Worm (Caenorhabditis elegans) whole organism, L4 larva: Measurements from ENCODE around the gene spon-1.

Experiments used
- T20F7.1 ChIP-seq: fragments of 200-800 bp; sonication (Bioruptor generic); optimal IDR thresholded peaks from 2 replicates; lab custom pipeline; 2018; ENCODE audit warnings: mild to moderate bottlenecking, missing genetic modification characterization, missing compliant biosample characterization
- fos-1 ChIP-seq: fragments of 150-350 bp; optimal IDR thresholded peaks from 2 replicates; lab custom pipeline; 2014; ENCODE audit warnings: missing biosample characterization, missing genetic modification characterization
- jun-1 ChIP-seq: fragments of 150-350 bp; optimal IDR thresholded peaks from 2 replicates; lab custom pipeline; 2014; ENCODE audit warnings: missing biosample characterization, missing genetic modification reagents, missing genetic modification characterization
- nhr-76 ChIP-seq: fragments of 150-350 bp; optimal IDR thresholded peaks from 2 replicates; lab custom pipeline; 2014; ENCODE audit warnings: missing biosample characterization, missing genetic modification characterization

- TF ChIP-seq nhr-76 (tag; lab: Kevin White, UChicago) (no peak), jun-1 (tag; lab: Kevin White, UChicago) (no peak), fos-1 (no peak), T20F7.1 (no peak)
These were observed 27.9 kb downstream of the spon-1 start, which contains the start of gene npr-31 for ce11 chrII:7144307-7144706.
